Fruit fly (Drosophila melanogaster): ENCODE measurements around the gene CG13255.

Gene CG13255

DNA sequence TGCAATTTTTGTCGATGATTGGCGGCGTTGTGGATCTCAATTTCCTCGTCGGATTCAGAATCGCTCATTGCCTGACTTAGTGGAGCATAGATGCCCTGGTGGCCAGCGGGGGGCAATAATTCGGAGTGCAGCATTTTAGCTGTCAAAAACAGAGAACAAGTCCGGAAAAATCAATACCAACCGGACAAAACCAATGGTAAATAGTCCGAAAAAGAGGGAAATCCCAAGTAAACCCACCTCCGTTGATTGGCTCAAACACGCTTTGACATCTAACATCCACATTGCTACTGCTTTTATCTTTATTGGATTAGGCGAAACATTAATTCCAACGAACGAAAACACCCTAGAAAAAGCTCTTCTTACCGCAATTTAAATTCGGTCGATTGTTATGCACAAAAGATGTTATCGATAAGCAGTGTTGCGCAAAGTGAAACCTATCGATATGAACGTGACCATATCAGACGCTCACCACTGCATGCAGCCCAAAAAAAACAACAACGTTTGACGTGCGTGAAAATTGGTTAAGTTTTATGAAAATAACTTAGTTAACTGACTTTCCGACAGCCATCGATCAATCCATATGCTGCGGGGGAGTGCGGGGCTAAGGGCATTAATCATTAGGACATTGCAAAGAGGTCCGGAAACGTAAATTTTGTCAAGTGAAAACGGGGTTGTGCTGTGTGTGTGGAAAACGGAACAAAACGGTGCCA, 21.5 kb upstream of the CG13255 start, which contains the start of the genes CG3618 and Pka-R1 (continued):
- TF ChIP-seq gsb (GFP tag; IDR thresholded peaks at IDR 0.05), result no peak
- no peak for TF ChIP-seq cwo (GFP tag; optimal IDR thresholded peaks at IDR 0.05)
- TF ChIP-seq crp (GFP tag; optimal IDR thresholded peaks at IDR 0.05), result no peak
- peak; percentile 49 for TF ChIP-seq gfzf (GFP tag; optimal IDR thresholded peaks at IDR 0.05)
- no peak for TF ChIP-seq CG4820 (GFP tag; optimal IDR thresholded peaks at IDR 0.05)
- TF ChIP-seq MESR4 (GFP tag; optimal IDR thresholded peaks at IDR 0.05), result peak; percentile 83
- TF ChIP-seq CG31365 (tag; optimal IDR thresholded peaks at IDR 0.05), result no peak
- no peak for TF ChIP-seq TFAM (GFP tag; optimal IDR thresholded peaks at IDR 0.05)
- no peak for TF ChIP-seq CG10543 (GFP tag; optimal IDR thresholded peaks at IDR 0.05)
- TF ChIP-seq CG15479 (GFP tag; optimal IDR thresholded peaks at IDR 0.05), result no peak
- TF ChIP-seq Dp (GFP tag; optimal IDR thresholded peaks at IDR 0.05), result peak; percentile 77
- no peak for TF ChIP-seq en (GFP tag; optimal IDR thresholded peaks at IDR 0.05)
- no peak for TF ChIP-seq CG14860 (GFP tag; IDR thresholded peaks at IDR 0.05; ENCODE audit: partially characterized antibody)
- TF ChIP-seq Myb (GFP tag; optimal IDR thresholded peaks at IDR 0.05), result peak; percentile 71
- no peak for TF ChIP-seq CG7372 (GFP tag; IDR thresholded peaks at IDR 0.05)
- TF ChIP-seq CG10267 (tag; optimal IDR thresholded peaks at IDR 0.05), result peak; percentile 85
- TF ChIP-seq YL-1 (GFP tag; optimal IDR thresholded peaks at IDR 0.05), result peak; percentile 83
- no peak for TF ChIP-seq prd (optimal IDR thresholded peaks at IDR 0.05)
- TF ChIP-seq prd (GFP tag; IDR thresholded peaks at IDR 0.05), result no peak
- no peak for TF ChIP-seq bsh (GFP tag; optimal IDR thresholded peaks at IDR 0.05)
- peak; percentile 76 for TF ChIP-seq CG9437 (GFP tag; optimal IDR thresholded peaks at IDR 0.05)
- TF ChIP-seq unpg (GFP tag; optimal IDR thresholded peaks at IDR 0.05), result no peak
- TF ChIP-seq nmo (GFP tag; optimal IDR thresholded peaks at IDR 0.05), result peak; percentile 3
- no peak for TF ChIP-seq CG2199 (GFP tag; IDR thresholded peaks at IDR 0.05)
- TF ChIP-seq CG9932 (GFP tag; IDR thresholded peaks at IDR 0.05), result no peak
- TF ChIP-seq Poxn (GFP tag; IDR thresholded peaks at IDR 0.05), result no peak
- peak; percentile 94 for TF ChIP-seq CG2116 (GFP tag; optimal IDR thresholded peaks at IDR 0.05)
- TF ChIP-seq ranshi (GFP tag; IDR thresholded peaks at IDR 0.05), result no peak
- no peak for TF ChIP-seq otp (GFP tag; IDR thresholded peaks at IDR 0.05)
- TF ChIP-seq CG12391 (tag; optimal IDR thresholded peaks at IDR 0.05), result no peak
- no peak for TF ChIP-seq phol (tag; optimal IDR thresholded peaks at IDR 0.05)
- no peak for TF ChIP-seq Vsx1 (GFP tag; optimal IDR thresholded peaks at IDR 0.05)
- peak; percentile 53 for TF ChIP-seq trem (tag; optimal IDR thresholded peaks at IDR 0.05)
- peak; percentile 1 for TF ChIP-seq ewg (GFP tag; optimal IDR thresholded peaks at IDR 0.05)
- no peak for TF ChIP-seq Kr (GFP tag; optimal IDR thresholded peaks at IDR 0.05)
- peak in 1 of 2 experiments; percentile 77 for TF ChIP-seq Pdp1 (GFP tag; optimal IDR thresholded peaks at IDR 0.05)
- peak; percentile 58 for TF ChIP-seq CTCF (GFP tag; optimal IDR thresholded peaks at IDR 0.05)
- TF ChIP-seq CG8478 (optimal IDR thresholded peaks at IDR 0.05), result no peak
- TF ChIP-seq shn (GFP tag; optimal IDR thresholded peaks at IDR 0.05), result no peak
- TF ChIP-seq p53 (GFP tag; optimal IDR thresholded peaks at IDR 0.05), result peak; percentile 0
- peak; percentile 62 for TF ChIP-seq CG12659 (GFP tag; optimal IDR thresholded peaks at IDR 0.05)
- TF ChIP-seq Sry-δ (GFP tag; optimal IDR thresholded peaks at IDR 0.05), result peak; percentile 93
- peak; percentile 28 for TF ChIP-seq CG7987 (GFP tag; optimal IDR thresholded peaks at IDR 0.05)
- peak; percentile 1 for TF ChIP-seq CG18011 (GFP tag; optimal IDR thresholded peaks at IDR 0.05)
- TF ChIP-seq oc (tag; optimal IDR thresholded peaks at IDR 0.05), result no peak
- TF ChIP-seq dm (GFP tag; optimal IDR thresholded peaks at IDR 0.05), result peak; percentile 53
- TF ChIP-seq CG12104 (GFP tag; optimal IDR thresholded peaks at IDR 0.05), result no peak
- TF ChIP-seq CG7963 (GFP tag; IDR thresholded peaks at IDR 0.05; ENCODE audit: partially characterized antibody), result no peak
- peak; percentile 32 for TF ChIP-seq CG34376 (GFP tag; optimal IDR thresholded peaks at IDR 0.05)
- no peak for TF ChIP-seq CG4404 (GFP tag; IDR thresholded peaks at IDR 0.05)

Data from whole organism, embryonic.